Fruit fly (Drosophila melanogaster) ovary, adult (tissue): ENCODE measurements around the gene CG31743.

ENCODE experiments used
- CG17801 ChIP-seq: fragments of 200-800 bp; optimal IDR thresholded peaks from 2 replicates; lab custom pipeline; 2019; ENCODE audit warnings: missing biosample characterization, mild to moderate bottlenecking, missing genetic modification characterization, moderate library complexity; ENCODE audit not compliant: partially characterized antibody

Gene CG31743

dm6 chr2L:16858466-16859007 lies 20.8 kb upstream of the CG31743 start, which contains the start of gene CG31809:
CG31809 (minus strand) TSS chr2L:16858714.
- no peak for TF ChIP-seq CG17801 (GFP tag; lab: Kevin White, UChicago)

- no peak for TF ChIP-seq CG17801 (GFP tag; lab: Kevin White, UChicago)
Measured at dm6 chr2L:16859103-16859502, 20.2 kb upstream of the CG31743 start.

dm6 chr2L:16859566-16859965 lies 19.8 kb upstream of the CG31743 start:
- no peak for TF ChIP-seq CG17801 (GFP tag; lab: Kevin White, UChicago)

dm6 chr2L:16861126-16861525 lies 18.2 kb upstream of the CG31743 start, which contains the start of gene CG6012:
CG6012 (minus strand) TSS chr2L:16861489.
- TF ChIP-seq CG17801 (GFP tag; lab: Kevin White, UChicago), result no peak

dm6 chr2L:16862526-16862925 lies 16.8 kb upstream of the CG31743 start:
- no peak for TF ChIP-seq CG17801 (GFP tag; lab: Kevin White, UChicago)

dm6 chr2L:16868897-16869324 lies 10.4 kb upstream of the CG31743 start:
- TF ChIP-seq CG17801 (GFP tag; lab: Kevin White, UChicago), result no peak

dm6 chr2L:16874924-16875323 lies 4.4 kb upstream of the CG31743 start:
- no peak for TF ChIP-seq CG17801 (GFP tag; lab: Kevin White, UChicago)

dm6 chr2L:16876555-16876954 lies 2.8 kb upstream of the CG31743 start:
- no peak for TF ChIP-seq CG17801 (GFP tag; lab: Kevin White, UChicago)

- TF ChIP-seq CG17801 (GFP tag; lab: Kevin White, UChicago), result no peak
Measured at dm6 chr2L:16877678-16878077, 1.6 kb upstream of the CG31743 start.

dm6 chr2L:16880930-16881329 lies 1.6 kb downstream of the CG31743 start:
- peak; percentile 43 for TF ChIP-seq CG17801 (GFP tag; lab: Kevin White, UChicago)

dm6 chr2L:16882372-16882771 lies 3.1 kb downstream of the CG31743 start:
- no peak for TF ChIP-seq CG17801 (GFP tag; lab: Kevin White, UChicago)

dm6 chr2L:16882871-16883849 lies 3.8 kb downstream of the CG31743 start:
- no peak for TF ChIP-seq CG17801 (GFP tag; lab: Kevin White, UChicago)

dm6 chr2L:16884702-16885101 lies 5.4 kb downstream of the CG31743 start:
- no peak for TF ChIP-seq CG17801 (GFP tag; lab: Kevin White, UChicago)

- TF ChIP-seq CG17801 (GFP tag; lab: Kevin White, UChicago), result no peak
Measured at dm6 chr2L:16885347-16885746, 6.0 kb downstream of the CG31743 start.

dm6 chr2L:16886459-16886858 lies 7.1 kb downstream of the CG31743 start:
- peak; percentile 17 for TF ChIP-seq CG17801 (GFP tag; lab: Kevin White, UChicago)
